Worm (Caenorhabditis elegans) whole organism, midembryonic: ENCODE data around the gene F49F1.17.

Experiments
- T22C8.4 ChIP-seq: fragments of 200-800 bp; sonication (Bioruptor generic); IDR thresholded peaks from 2 replicates; pipeline ENCODE4 v1.3.6; 2022; ENCODE audit warnings: missing genetic modification characterization, missing compliant biosample characterization
- cog-1 ChIP-seq: sonication (generic microtip); optimal IDR thresholded peaks from 2 replicates; lab custom pipeline; 2016; ENCODE audit warnings: missing genetic modification characterization, missing compliant biosample characterization
- flt-1 ChIP-seq: fragments of 200-800 bp; sonication (Bioruptor generic); IDR thresholded peaks from 2 replicates; pipeline ENCODE4 v1.3.6; 2022; ENCODE audit warnings: missing genetic modification characterization, missing compliant biosample characterization
- med-1 ChIP-seq: sonication (generic microtip); optimal IDR thresholded peaks from 2 replicates; lab custom pipeline; 2017; ENCODE audit warnings: missing genetic modification characterization, mild to moderate bottlenecking, missing compliant biosample characterization, antibody characterized with exemption, missing genetic modification reagents; ENCODE audit not compliant: insufficient read depth
- tab-1 ChIP-seq: fragments of 200-800 bp; sonication (Bioruptor generic); IDR thresholded peaks from 2 replicates; pipeline ENCODE4 v1.3.6; 2022; ENCODE audit warnings: missing genetic modification characterization, missing compliant biosample characterization
- ztf-23 ChIP-seq: fragments of 200-800 bp; sonication (Bioruptor generic); IDR thresholded peaks from 2 replicates; pipeline ENCODE4 v1.3.6; 2022; ENCODE audit warnings: missing genetic modification reagents, missing genetic modification characterization, missing compliant biosample characterization
- ztf-29 ChIP-seq: fragments of 200-800 bp; sonication (Bioruptor generic); IDR thresholded peaks from 2 replicates; pipeline ENCODE4 v1.3.6; 2022; ENCODE audit warnings: missing genetic modification reagents, missing genetic modification characterization, missing compliant biosample characterization

ce11 chrIV:4115634-4116033, 20.0 kb downstream of the F49F1.17 start, which contains the start of the genes F49F1.4 and F49F1.2:
- TF ChIP-seq cog-1 (tag; lab: Kevin White, UChicago) (no peak), ztf-29 (GFP tag; lab: Robert Waterston, UW) (no peak), ztf-23 (GFP tag; lab: Robert Waterston, UW) (no peak), flt-1 (no peak), med-1 (GFP tag; lab: Kevin White, UChicago) (no peak), tab-1 (no peak), T22C8.4 (no peak)
